Worm (Caenorhabditis elegans) whole organism, L4 larva: ENCODE measurements around the gene F53A9.1.

ENCODE experiments used
- T26A8.4 ChIP-seq: fragments of 200-800 bp; sonication (Bioruptor generic); IDR thresholded peaks from 2 replicates; pipeline ENCODE4 v1.3.6; 2022; ENCODE audit warnings: missing genetic modification characterization, missing compliant biosample characterization
- ama-1 ChIP-seq: fragments of 150-350 bp; optimal IDR thresholded peaks from 2 replicates; lab custom pipeline; 2014; ENCODE audit warnings: inconsistent platforms, mixed read lengths
- ceh-62 ChIP-seq: sonication (generic microtip); optimal IDR thresholded peaks from 2 replicates; lab custom pipeline; 2017; ENCODE audit warnings: missing biosample characterization, missing genetic modification characterization
- egl-27 ChIP-seq: sonication (generic microtip); optimal IDR thresholded peaks from 3 replicates; lab custom pipeline; 2017; ENCODE audit warnings: missing biosample characterization, missing genetic modification reagents, missing genetic modification characterization
- lin-15B ChIP-seq: fragments of 150-350 bp; sonication (generic microtip); optimal IDR thresholded peaks from 3 replicates; lab custom pipeline; 2014; ENCODE audit warnings: missing biosample characterization, missing genetic modification characterization
- lsy-2 ChIP-seq, 2 experiments: fragments of 150-350 bp in 1 of 2; sonication (generic microtip) in 1 of 2; optimal IDR thresholded peaks; 2 replicates each; lab custom pipeline; 2014 to 2017; ENCODE audit warnings: missing biosample characterization in 2 of 2, missing genetic modification characterization in 2 of 2
- mdl-1 ChIP-seq, 2 experiments: fragments of 150-350 bp in 1 of 2; sonication (generic microtip) in 1 of 2; optimal IDR thresholded peaks; 2 replicates each; lab custom pipeline; 2014 to 2017; ENCODE audit warnings: missing biosample characterization in 2 of 2, missing genetic modification characterization in 2 of 2
- unc-130 ChIP-seq: sonication (generic microtip); optimal IDR thresholded peaks from 2 replicates; lab custom pipeline; 2016; ENCODE audit warnings: missing genetic modification reagents, missing genetic modification characterization, missing compliant biosample characterization
- zag-1 ChIP-seq: fragments of 150-350 bp; optimal IDR thresholded peaks from 2 replicates; lab custom pipeline; 2014; ENCODE audit warnings: missing biosample characterization, missing genetic modification characterization
- zip-11 ChIP-seq: fragments of 200-800 bp; sonication (Bioruptor generic); IDR thresholded peaks from 2 replicates; pipeline ENCODE4 v1.3.6; 2022; ENCODE audit warnings: missing genetic modification characterization, missing compliant biosample characterization
- ztf-11 ChIP-seq: fragments of 150-350 bp; optimal IDR thresholded peaks from 2 replicates; lab custom pipeline; 2014; ENCODE audit warnings: missing biosample characterization, missing genetic modification characterization

DNA sequence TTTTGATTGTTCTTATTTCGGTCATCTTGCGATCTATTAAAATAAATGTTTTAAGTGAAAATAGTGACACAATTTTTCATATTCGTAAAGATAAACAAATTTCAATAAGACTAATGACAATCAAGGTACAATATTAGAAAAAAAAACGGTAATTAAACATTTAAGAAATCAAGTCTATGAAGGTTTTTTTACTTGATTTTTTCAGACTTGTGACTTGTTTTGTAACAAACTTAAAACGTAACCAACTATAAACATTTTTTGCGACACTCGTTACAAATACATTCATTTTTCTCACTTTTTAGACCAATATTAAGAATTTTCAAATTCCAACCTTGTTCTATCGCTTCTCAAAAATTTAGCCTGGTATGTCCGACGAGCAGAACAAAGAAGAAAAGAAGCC is 28.0 kb downstream of the F53A9.1 start, which contains the start of gene M02D8.2:
- TF ChIP-seq lin-15B (no peak), ztf-11 (tag; lab: Kevin White, UChicago) (no peak), mdl-1 (tag; optimal IDR thresholded peaks at IDR 0.05; lab: Kevin White, UChicago) (no peak), zip-11 (GFP tag; lab: Robert Waterston, UW) (no peak), zag-1 (no peak), ama-1 (lab: Kevin White, UChicago) (no peak), lsy-2 (tag; optimal IDR thresholded peaks at IDR 0.05; lab: Kevin White, UChicago) (no peak), unc-130 (GFP tag; lab: Kevin White, UChicago) (no peak), ceh-62 (no peak), T26A8.4 (GFP tag; lab: Robert Waterston, UW) (no peak), egl-27 (no peak)
